Fruit fly (Drosophila melanogaster) whole organism, embryonic: Measurements from ENCODE around the gene Plzf.

Experiments used
- Adf1 ChIP-seq: fragments of 200-800 bp; sonication (Bioruptor generic); IDR thresholded peaks from 2 replicates; pipeline ENCODE4 v1.3.6; 2022; ENCODE audit warnings: missing biosample characterization, missing genetic modification characterization
- BEAF-32 ChIP-seq: fragments of 200-800 bp; sonication (Bioruptor generic); optimal IDR thresholded peaks from 3 replicates; lab custom pipeline; 2017; ENCODE audit warnings: missing biosample characterization, missing genetic modification characterization, mild to moderate bottlenecking, moderate library complexity, missing genetic modification reagents
- CG10267 ChIP-seq: fragments of 200-800 bp; sonication (Bioruptor generic); optimal IDR thresholded peaks from 2 replicates; lab custom pipeline; 2018; ENCODE audit warnings: missing biosample characterization, mild to moderate bottlenecking, missing genetic modification characterization, moderate library complexity
- CG11695 ChIP-seq: fragments of 200-800 bp; sonication (Bioruptor generic); IDR thresholded peaks from 3 replicates; pipeline ENCODE4 v1.3.6; 2022; ENCODE audit warnings: missing biosample characterization, missing genetic modification characterization
- CG13624 ChIP-seq: fragments of 200-800 bp; sonication (Bioruptor generic); optimal IDR thresholded peaks from 2 replicates; lab custom pipeline; 2016; ENCODE audit warnings: missing biosample characterization, missing genetic modification characterization
- CG14667 ChIP-seq: fragments of 200-800 bp; sonication (Bioruptor generic); IDR thresholded peaks from 2 replicates; pipeline ENCODE4 v1.3.6; 2022; ENCODE audit warnings: missing biosample characterization, missing genetic modification characterization
- CG17385 ChIP-seq: fragments of 200-800 bp; sonication (Bioruptor generic); optimal IDR thresholded peaks from 3 replicates; lab custom pipeline; 2018; ENCODE audit warnings: missing biosample characterization, mild to moderate bottlenecking, missing genetic modification characterization
- CG2120 ChIP-seq: fragments of 200-800 bp; sonication (Bioruptor generic); optimal IDR thresholded peaks from 3 replicates; lab custom pipeline; 2016; ENCODE audit warnings: missing biosample characterization, missing genetic modification characterization
- CG2202 ChIP-seq: fragments of 200-800 bp; sonication (Bioruptor generic); optimal IDR thresholded peaks from 2 replicates; lab custom pipeline; 2018; ENCODE audit warnings: missing biosample characterization, mild to moderate bottlenecking, missing genetic modification characterization
- CG31388 ChIP-seq: fragments of 200-800 bp; sonication (Bioruptor generic); optimal IDR thresholded peaks from 2 replicates; lab custom pipeline; 2016; ENCODE audit warnings: missing biosample characterization, missing genetic modification characterization
- CG3163 ChIP-seq: fragments of 200-800 bp; sonication (Bioruptor generic); optimal IDR thresholded peaks from 3 replicates; lab custom pipeline; 2016; ENCODE audit warnings: missing biosample characterization, missing genetic modification characterization
- CG33213 ChIP-seq: fragments of 200-800 bp; sonication (Bioruptor generic); optimal IDR thresholded peaks from 3 replicates; lab custom pipeline; 2016; ENCODE audit warnings: missing biosample characterization, missing genetic modification characterization
- CG34422 ChIP-seq: fragments of 200-800 bp; sonication (Bioruptor generic); IDR thresholded peaks from 3 replicates; pipeline ENCODE4 v1.3.6; 2022; ENCODE audit warnings: missing biosample characterization, missing genetic modification characterization
- CG6765 ChIP-seq: fragments of 200-800 bp; sonication (Bioruptor generic); optimal IDR thresholded peaks from 3 replicates; lab custom pipeline; 2017; ENCODE audit warnings: missing biosample characterization, mild to moderate bottlenecking, missing genetic modification characterization
- CG8388 ChIP-seq: fragments of 200-800 bp; sonication (Bioruptor generic); optimal IDR thresholded peaks from 2 replicates; lab custom pipeline; 2019; ENCODE audit warnings: missing biosample characterization, mild to moderate bottlenecking, missing genetic modification characterization, moderate library complexity
- CG9727 ChIP-seq: fragments of 200-800 bp; sonication (Bioruptor generic); optimal IDR thresholded peaks from 3 replicates; lab custom pipeline; 2017; ENCODE audit warnings: missing biosample characterization, mild to moderate bottlenecking, missing genetic modification characterization
- CG9797 ChIP-seq: fragments of 200-800 bp; sonication (Bioruptor generic); optimal IDR thresholded peaks from 3 replicates; lab custom pipeline; 2018; ENCODE audit warnings: missing biosample characterization, mild to moderate bottlenecking, missing genetic modification characterization
- CkIIα-i1 ChIP-seq: fragments of 200-800 bp; sonication (Bioruptor generic); IDR thresholded peaks from 2 replicates; pipeline ENCODE4 v1.3.6; 2022; ENCODE audit warnings: missing biosample characterization, missing genetic modification characterization
- Dfd ChIP-seq, 2 experiments: fragments of >200 bp; optimal IDR thresholded peaks; 2 replicates each; lab custom pipeline; 2017; ENCODE audit warnings: missing biosample characterization in 2 of 2, missing genetic modification characterization in 2 of 2
- E2f2 ChIP-seq: fragments of 200-800 bp; sonication (Bioruptor generic); IDR thresholded peaks from 2 replicates; pipeline ENCODE4 v1.3.6; 2022; ENCODE audit warnings: missing biosample characterization, missing genetic modification characterization
- Ets97D ChIP-seq: fragments of 200-800 bp; sonication (Bioruptor generic); optimal IDR thresholded peaks from 3 replicates; lab custom pipeline; 2016; ENCODE audit warnings: missing biosample characterization, missing genetic modification characterization
- Fer2 ChIP-seq: fragments of 200-800 bp; sonication (Bioruptor generic); optimal IDR thresholded peaks from 2 replicates; lab custom pipeline; 2018; ENCODE audit warnings: missing biosample characterization, mild to moderate bottlenecking, missing genetic modification characterization, moderate library complexity
- GATAe ChIP-seq: fragments of 200-800 bp; sonication (Bioruptor generic); conservative IDR thresholded peaks from 2 replicates; pipeline ENCODE4 v1.3.6; 2022; ENCODE audit warnings: missing biosample characterization, missing genetic modification characterization
- Gsc ChIP-seq: fragments of 200-800 bp; sonication (Bioruptor generic); IDR thresholded peaks from 2 replicates; pipeline ENCODE4 v1.3.6; 2022; ENCODE audit warnings: missing biosample characterization, missing genetic modification characterization
- MESR4 ChIP-seq: fragments of 200-800 bp; sonication (Bioruptor generic); optimal IDR thresholded peaks from 2 replicates; lab custom pipeline; 2018; ENCODE audit warnings: missing biosample characterization, mild to moderate bottlenecking, missing genetic modification characterization, moderate library complexity
- Nf-YC ChIP-seq: fragments of 200-800 bp; optimal IDR thresholded peaks from 3 replicates; lab custom pipeline; 2019; ENCODE audit warnings: missing biosample characterization, mild to moderate bottlenecking, missing genetic modification characterization, moderate library complexity
- NfI ChIP-seq: fragments of 200-800 bp; sonication (Bioruptor generic); optimal IDR thresholded peaks from 3 replicates; lab custom pipeline; 2018; ENCODE audit warnings: missing biosample characterization, mild to moderate bottlenecking, missing genetic modification characterization, moderate library complexity
- Pdp1 ChIP-seq, 2 experiments: fragments of 200-800 bp; sonication (Bioruptor generic); optimal IDR thresholded peaks; 3 replicates each; lab custom pipeline; 2016; ENCODE audit warnings: missing biosample characterization in 2 of 2, missing genetic modification characterization in 2 of 2, mild to moderate bottlenecking in 1 of 2, moderate library complexity in 1 of 2
- Rfx ChIP-seq: fragments of 200-800 bp; sonication (Bioruptor generic); IDR thresholded peaks from 2 replicates; pipeline ENCODE4 v1.3.6; 2022; ENCODE audit warnings: missing biosample characterization, missing genetic modification characterization
- Xbp1 ChIP-seq: fragments of 200-800 bp; sonication (Bioruptor generic); optimal IDR thresholded peaks from 3 replicates; lab custom pipeline; 2016; ENCODE audit warnings: missing biosample characterization, mild to moderate bottlenecking, missing genetic modification characterization
- YL-1 ChIP-seq: fragments of 200-800 bp; sonication (Bioruptor generic); optimal IDR thresholded peaks from 3 replicates; lab custom pipeline; 2017; ENCODE audit warnings: missing biosample characterization, mild to moderate bottlenecking, missing genetic modification characterization
- caup ChIP-seq: fragments of 200-800 bp; sonication (Bioruptor generic); optimal IDR thresholded peaks from 3 replicates; lab custom pipeline; 2017; ENCODE audit warnings: missing biosample characterization, mild to moderate bottlenecking, missing genetic modification characterization, moderate library complexity; ENCODE audit not compliant: severe bottlenecking
- disco-r ChIP-seq: fragments of 200-800 bp; sonication (Bioruptor generic); optimal IDR thresholded peaks from 2 replicates; lab custom pipeline; 2016; ENCODE audit warnings: missing biosample characterization, missing genetic modification characterization
- eyg ChIP-seq: fragments of 200-800 bp; sonication (Bioruptor generic); optimal IDR thresholded peaks from 3 replicates; lab custom pipeline; 2016; ENCODE audit warnings: missing biosample characterization, missing genetic modification characterization
- fd96Cb ChIP-seq: fragments of 200-800 bp; sonication (Bioruptor generic); optimal IDR thresholded peaks from 2 replicates; lab custom pipeline; 2018; ENCODE audit warnings: missing biosample characterization, mild to moderate bottlenecking, missing genetic modification characterization, moderate library complexity
- lilli ChIP-seq: fragments of 200-800 bp; sonication (Bioruptor generic); optimal IDR thresholded peaks from 3 replicates; lab custom pipeline; 2016; ENCODE audit warnings: missing biosample characterization, missing genetic modification characterization
- onecut ChIP-seq: fragments of 200-800 bp; sonication (Bioruptor generic); IDR thresholded peaks from 2 replicates; pipeline ENCODE4 v1.3.6; 2022; ENCODE audit warnings: missing biosample characterization, missing genetic modification characterization
- prd ChIP-seq, 3 experiments: fragments of >200 bp in 2 of 3; fragments of 200-800 bp in 1 of 3; sonication (Bioruptor generic) in 1 of 3; optimal IDR thresholded peaks in 2 of 3; IDR thresholded peaks in 1 of 3; 2 replicates in 2 of 3; 3 replicates in 1 of 3; pipeline versions ENCODE4 v1.3.6 to Lab custom; 2017 to 2022; ENCODE audit warnings: missing biosample characterization in 1 of 3, missing genetic modification characterization in 1 of 3
- repo ChIP-seq: fragments of 200-800 bp; sonication (Bioruptor generic); optimal IDR thresholded peaks from 2 replicates; lab custom pipeline; 2016; ENCODE audit warnings: missing biosample characterization, missing genetic modification characterization
- rib ChIP-seq: fragments of 200-800 bp; sonication (Bioruptor generic); IDR thresholded peaks from 2 replicates; pipeline ENCODE4 v1.3.6; 2022; ENCODE audit warnings: missing biosample characterization, missing genetic modification characterization
- sens ChIP-seq: fragments of 200-800 bp; sonication (Bioruptor generic); peaks from one replicate; lab custom pipeline; 2016; ENCODE audit warnings: missing biosample characterization, missing genetic modification characterization
- tio ChIP-seq: fragments of 200-800 bp; sonication (Bioruptor generic); optimal IDR thresholded peaks from 2 replicates; lab custom pipeline; 2017; ENCODE audit warnings: missing biosample characterization, missing genetic modification characterization, inconsistent platforms
- trem ChIP-seq: fragments of 200-800 bp; optimal IDR thresholded peaks from 3 replicates; lab custom pipeline; 2019; ENCODE audit warnings: missing biosample characterization, mild to moderate bottlenecking, missing genetic modification characterization, moderate library complexity

The Plzf gene

dm6 chr2L:12096396-12096813 lies 47.7 kb upstream of the Plzf start, which contains the start of the genes CG6712 and Mt2 (continued):
- TF ChIP-seq tio (GFP tag; lab: Kevin White, UChicago) (no peak), E2f2 (peak; percentile 45), CG17385 (GFP tag; lab: Kevin White, UChicago) (peak; percentile 98), Gsc (GFP tag; lab: Robert Waterston, UW) (no peak), CG2202 (tag; lab: Kevin White, UChicago) (no peak), sens (peak; percentile 88), eyg (GFP tag; lab: Kevin White, UChicago) (no peak), Pdp1 (GFP tag; optimal IDR thresholded peaks at IDR 0.05; lab: Kevin White, UChicago) (no peak), CkIIα-i1 (GFP tag; lab: Robert Waterston, UW) (no peak), lilli (peak; percentile 20), BEAF-32 (GFP tag; lab: Kevin White, UChicago) (peak; percentile 24), Xbp1 (GFP tag; lab: Kevin White, UChicago) (peak; percentile 18), Fer2 (no peak), onecut (0 out of 2 replicates have a peak, but pooled peaks have one; percentile 8), CG34422 (peak; percentile 80; the same call in 1 of the 3 replicates), CG3163 (no peak), CG9797 (peak; percentile 10), CG6765 (GFP tag; lab: Kevin White, UChicago) (no peak), Dfd (GFP tag; optimal IDR thresholded peaks at IDR 0.05; lab: Kevin White, UChicago) (no peak), NfI (GFP tag; lab: Kevin White, UChicago) (peak; percentile 17), GATAe (GFP tag; lab: Robert Waterston, UW) (no peak), Adf1 (GFP tag; lab: Robert Waterston, UW) (no peak), CG14667 (no peak), CG9727 (no peak), disco-r (GFP tag; lab: Kevin White, UChicago) (no peak), CG33213 (peak; percentile 15), trem (tag; lab: Kevin White, UChicago) (peak; percentile 0), repo (no peak), rib (GFP tag; lab: Robert Waterston, UW) (peak; percentile 38; the same call in 1 of the 2 replicates), CG13624 (GFP tag; lab: Kevin White, UChicago) (peak; percentile 18), YL-1 (GFP tag; lab: Kevin White, UChicago) (peak; percentile 83), prd (optimal IDR thresholded peaks at IDR 0.05; lab: Kevin White, UChicago) (no peak), prd (GFP tag; IDR thresholded peaks at IDR 0.05; lab: Robert Waterston, UW) (peak; percentile 50), CG31388 (no peak), Ets97D (GFP tag; lab: Kevin White, UChicago) (peak; percentile 37), Rfx (peak; percentile 55), Nf-YC (tag; lab: Kevin White, UChicago) (no peak), CG8388 (GFP tag; lab: Kevin White, UChicago) (no peak), CG10267 (tag; lab: Kevin White, UChicago) (peak; percentile 92), CG11695 (peak; percentile 30; the same call in 1 of the 3 replicates), CG2120 (GFP tag; lab: Kevin White, UChicago) (peak; percentile 28), MESR4 (peak; percentile 71), fd96Cb (tag; lab: Kevin White, UChicago) (no peak), caup (GFP tag; lab: Kevin White, UChicago) (peak; percentile 30)
- TF ChIP-seq, all 482 proteins: peak for 60
